Fruit fly (Drosophila melanogaster): ENCODE measurements around the gene rdx.
A peak's percentile ranks its signal among the peaks of the same experiment; 100 is the strongest.

The rdx gene

DNA sequence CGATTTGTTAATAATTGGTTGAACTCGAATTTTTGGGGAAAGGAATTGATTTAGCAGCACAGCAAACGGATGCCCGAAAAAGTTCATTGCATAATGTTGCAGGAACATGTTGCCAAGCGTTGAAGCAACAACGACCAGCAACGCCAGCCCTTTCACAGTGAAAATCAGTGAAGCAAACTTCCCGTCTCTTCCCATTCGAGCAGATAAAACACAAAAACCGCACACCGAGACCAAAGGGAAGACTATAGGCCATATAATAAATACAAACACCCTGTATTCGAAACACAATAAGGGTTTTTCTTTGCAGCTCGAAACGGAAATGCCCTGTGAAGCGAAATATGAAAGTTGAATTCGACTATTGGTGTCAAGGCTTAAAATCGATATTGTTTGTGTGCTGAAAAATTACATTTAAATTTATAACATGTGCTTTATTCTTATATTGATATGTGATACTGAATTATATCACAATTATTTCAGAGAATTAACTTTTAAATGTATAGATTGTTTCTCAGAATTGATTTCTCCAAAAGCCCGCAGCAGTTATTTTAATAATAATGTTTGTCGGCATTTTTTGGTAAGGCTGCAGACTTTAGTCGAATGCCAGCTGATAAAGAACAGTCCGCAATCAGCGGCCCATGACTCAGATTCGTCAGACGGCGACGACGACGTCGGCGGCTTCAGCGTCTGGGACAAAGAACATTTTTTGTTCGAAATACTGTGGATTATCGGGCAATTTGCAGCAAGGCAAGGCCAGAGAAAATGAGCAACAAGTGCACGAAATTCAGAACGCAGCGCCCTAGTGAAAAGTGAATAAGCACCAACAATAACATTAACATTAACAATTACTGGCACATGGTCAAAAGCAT is 54.5 kb downstream of the rdx start:
- TF ChIP-seq CG6175 (GFP tag; IDR thresholded peaks at IDR 0.05) (no peak), CG14014 (GFP tag; IDR thresholded peaks at IDR 0.05) (no peak), CG8765 (GFP tag; IDR thresholded peaks at IDR 0.05) (no peak), Tbp (GFP tag; optimal IDR thresholded peaks at IDR 0.05) (no peak), sna (GFP tag; IDR thresholded peaks at IDR 0.05; ENCODE audit: partially characterized antibody) (no peak), odd (GFP tag; optimal IDR thresholded peaks at IDR 0.05) (no peak), CG16815 (GFP tag; optimal IDR thresholded peaks at IDR 0.05) (no peak), Pdp1 (GFP tag; optimal IDR thresholded peaks at IDR 0.05) (peak in 1 of 2 experiments; percentile 30), CG34224 (GFP tag; IDR thresholded peaks at IDR 0.05; ENCODE audit: partially characterized antibody) (0 out of 3 replicates have a peak, but pooled peaks have one; percentile 20), CG32772 (GFP tag; IDR thresholded peaks at IDR 0.05) (no peak), CG7357 (GFP tag; IDR thresholded peaks at IDR 0.05) (no peak), Eip74EF (GFP tag; optimal IDR thresholded peaks at IDR 0.05) (no peak), slbo (GFP tag; IDR thresholded peaks at IDR 0.05) (no peak), eve (GFP tag; optimal IDR thresholded peaks at IDR 0.05) (peak in 1 of 2 experiments; percentile 19), Doc2 (GFP tag; IDR thresholded peaks at IDR 0.05) (no peak), Elba2 (GFP tag; optimal IDR thresholded peaks at IDR 0.05) (no peak), Med (GFP tag) (peak; percentile 52), Atf-2 (GFP tag; optimal IDR thresholded peaks at IDR 0.05) (no peak), CG30020 (tag; optimal IDR thresholded peaks at IDR 0.05) (no peak), repo (GFP tag; optimal IDR thresholded peaks at IDR 0.05) (no peak), run (tag; optimal IDR thresholded peaks at IDR 0.05) (no peak), luna (GFP tag; optimal IDR thresholded peaks at IDR 0.05) (no peak), mam (GFP tag; optimal IDR thresholded peaks at IDR 0.05) (no peak), nau (GFP tag; optimal IDR thresholded peaks at IDR 0.05) (no peak), trh (GFP tag; optimal IDR thresholded peaks at IDR 0.05) (no peak), CG11504 (tag; optimal IDR thresholded peaks at IDR 0.05) (peak; percentile 98), Sox100B (GFP tag; optimal IDR thresholded peaks at IDR 0.05) (no peak), CG34376 (GFP tag; optimal IDR thresholded peaks at IDR 0.05) (no peak), bigmax (GFP tag; optimal IDR thresholded peaks at IDR 0.05) (no peak), corto (GFP tag; optimal IDR thresholded peaks at IDR 0.05) (no peak), Optix (GFP tag; IDR thresholded peaks at IDR 0.05) (no peak), HLH54F (GFP tag; optimal IDR thresholded peaks at IDR 0.05) (no peak), CG15011 (GFP tag; optimal IDR thresholded peaks at IDR 0.05) (no peak), sens (GFP tag) (peak; percentile 78), CG17912 (GFP tag; optimal IDR thresholded peaks at IDR 0.05) (no peak), onecut (GFP tag; IDR thresholded peaks at IDR 0.05) (peak; percentile 51; the same call in 1 of the 2 replicates), CG31441 (GFP tag; IDR thresholded peaks at IDR 0.05) (no peak), pho (GFP tag; optimal IDR thresholded peaks at IDR 0.05) (no peak), Bteb2 (GFP tag; optimal IDR thresholded peaks at IDR 0.05) (no peak), CG12236 (GFP tag; optimal IDR thresholded peaks at IDR 0.05) (no peak), Adf1 (GFP tag; IDR thresholded peaks at IDR 0.05) (peak; percentile 14; the same call in 1 of the 2 replicates), knrl (GFP tag; IDR thresholded peaks at IDR 0.05; ENCODE audit: partially characterized antibody) (no peak), Hand (GFP tag; optimal IDR thresholded peaks at IDR 0.05) (no peak), CG17612 (GFP tag; IDR thresholded peaks at IDR 0.05) (no peak), ATbp (GFP tag; optimal IDR thresholded peaks at IDR 0.05) (no peak), pum (GFP tag; optimal IDR thresholded peaks at IDR 0.05) (no peak), sens-2 (GFP tag; IDR thresholded peaks at IDR 0.05) (0 out of 2 replicates have a peak, but pooled peaks have one; percentile 29), CG6813 (GFP tag; optimal IDR thresholded peaks at IDR 0.05) (no peak), CG10147 (GFP tag; optimal IDR thresholded peaks at IDR 0.05) (no peak)

Data from whole organism, embryonic.